Worm (Caenorhabditis elegans) whole organism, early embryonic: Measurements from ENCODE around the gene taf-7.1.

ENCODE experiments used
- B0310.2 ChIP-seq: sonication (generic microtip); optimal IDR thresholded peaks from 2 replicates; lab custom pipeline; 2016; ENCODE audit warnings: mild to moderate bottlenecking, missing genetic modification characterization, missing compliant biosample characterization
- F13C5.2 ChIP-seq: sonication (generic microtip); optimal IDR thresholded peaks from 2 replicates; lab custom pipeline; 2017; ENCODE audit warnings: mild to moderate bottlenecking, missing genetic modification characterization, inconsistent platforms, missing compliant biosample characterization
- aly-1 ChIP-seq: sonication (generic microtip); optimal IDR thresholded peaks from 2 replicates; lab custom pipeline; 2016; ENCODE audit warnings: missing genetic modification characterization, missing compliant biosample characterization
- ama-1 ChIP-seq: fragments of 150-350 bp; optimal IDR thresholded peaks from 2 replicates; lab custom pipeline; 2014
- ceh-13 ChIP-seq: fragments of 200-800 bp; sonication (Bioruptor generic); optimal IDR thresholded peaks from 2 replicates; lab custom pipeline; 2018; ENCODE audit warnings: mild to moderate bottlenecking, missing genetic modification characterization, missing compliant biosample characterization
- ceh-36 ChIP-seq: sonication (generic microtip); optimal IDR thresholded peaks from 2 replicates; lab custom pipeline; 2016; ENCODE audit warnings: missing genetic modification characterization, inconsistent platforms, missing compliant biosample characterization
- ets-7 ChIP-seq: sonication (generic microtip); optimal IDR thresholded peaks from 2 replicates; lab custom pipeline; 2016; ENCODE audit warnings: missing genotype, missing genetic modification characterization, missing compliant biosample characterization
- flt-1 ChIP-seq: fragments of 200-800 bp; sonication (Bioruptor generic); IDR thresholded peaks from 2 replicates; pipeline ENCODE4 v1.3.6; 2022; ENCODE audit warnings: missing genetic modification characterization, missing compliant biosample characterization
- hmbx-1 ChIP-seq: sonication (generic microtip); optimal IDR thresholded peaks from 2 replicates; lab custom pipeline; 2016; ENCODE audit warnings: mild to moderate bottlenecking, missing genetic modification characterization, missing compliant biosample characterization
- hmg-4 ChIP-seq: fragments of 200-800 bp; sonication (Bioruptor generic); optimal IDR thresholded peaks from 2 replicates; lab custom pipeline; 2018; ENCODE audit warnings: mild to moderate bottlenecking, missing genetic modification characterization, missing compliant biosample characterization
- hnd-1 ChIP-seq: sonication (generic microtip); optimal IDR thresholded peaks from 2 replicates; lab custom pipeline; 2016; ENCODE audit warnings: missing genetic modification characterization, missing compliant biosample characterization
- pes-1 ChIP-seq: fragments of 200-800 bp; sonication (Bioruptor generic); IDR thresholded peaks from 2 replicates; pipeline ENCODE4 v1.3.6; 2022; ENCODE audit warnings: missing genetic modification reagents, missing genetic modification characterization, missing compliant biosample characterization
- scrt-1 ChIP-seq: fragments of 200-800 bp; sonication (Bioruptor generic); IDR thresholded peaks from 2 replicates; pipeline ENCODE4 v1.3.6; 2022; ENCODE audit warnings: missing genetic modification characterization, missing compliant biosample characterization
- sea-1 ChIP-seq: fragments of 200-800 bp; sonication (Bioruptor generic); conservative IDR thresholded peaks from 2 replicates; pipeline ENCODE4 v1.3.6; 2022; ENCODE audit warnings: missing genetic modification characterization, missing compliant biosample characterization
- tbx-11 ChIP-seq: fragments of 200-800 bp; sonication (Bioruptor generic); IDR thresholded peaks from 2 replicates; pipeline ENCODE4 v1.3.6; 2022; ENCODE audit warnings: missing genetic modification characterization, missing compliant biosample characterization
- tbx-37 ChIP-seq: fragments of 200-800 bp; sonication (Bioruptor generic); conservative IDR thresholded peaks from 2 replicates; pipeline ENCODE4 v1.3.6; 2022; ENCODE audit warnings: missing genetic modification reagents, missing genetic modification characterization, missing compliant biosample characterization
- tra-4 ChIP-seq: sonication (generic microtip); optimal IDR thresholded peaks from 2 replicates; lab custom pipeline; 2017; ENCODE audit warnings: missing genetic modification characterization, missing compliant biosample characterization

Gene taf-7.1

ce11 chrX:11870393-11870792 is 33.1 kb upstream of the taf-7.1 start:
- TF ChIP-seq ceh-36 (tag; lab: Kevin White, UChicago) (no peak), ets-7 (peak; percentile 60)

- TF ChIP-seq ceh-36 (tag; lab: Kevin White, UChicago): no peak
- TF ChIP-seq tbx-37 (GFP tag; lab: Robert Waterston, UW): no peak
- no peak for TF ChIP-seq tra-4 (tag; lab: Kevin White, UChicago)
- no peak for TF ChIP-seq flt-1 (GFP tag; lab: Robert Waterston, UW)
These were observed 32.0 kb upstream of the taf-7.1 start, which contains the start of gene dot-1.2 for ce11 chrX:11869260-11869659. TSS of gene dot-1.2 (minus strand) at chrX:11869360.

- no peak for TF ChIP-seq hnd-1 (tag; lab: Kevin White, UChicago)
- no peak for TF ChIP-seq tra-4 (tag; lab: Kevin White, UChicago)
- TF ChIP-seq ets-7: no peak
- no peak for TF ChIP-seq ceh-13 (GFP tag; lab: Kevin White, UChicago)
- no peak for TF ChIP-seq hmbx-1 (tag; lab: Kevin White, UChicago)
- no peak for TF ChIP-seq B0310.2 (tag; lab: Kevin White, UChicago)
- no peak for TF ChIP-seq flt-1 (GFP tag; lab: Robert Waterston, UW)
- TF ChIP-seq aly-1: no peak
- no peak for TF ChIP-seq sea-1
- TF ChIP-seq tbx-37 (GFP tag; lab: Robert Waterston, UW): no peak
- TF ChIP-seq pes-1 (GFP tag; lab: Robert Waterston, UW): no peak
- no peak for TF ChIP-seq ama-1 (lab: Kevin White, UChicago)
- no peak for TF ChIP-seq F13C5.2 (tag; lab: Kevin White, UChicago)
- no peak for TF ChIP-seq hmg-4 (GFP tag; lab: Kevin White, UChicago)
- no peak for TF ChIP-seq scrt-1 (GFP tag; lab: Robert Waterston, UW)
These were observed 27.8 kb upstream of the taf-7.1 start, which contains the start of gene F54F7.6 for ce11 chrX:11865083-11865482. TSS of gene F54F7.6 (plus strand) at chrX:11865383.

DNA sequence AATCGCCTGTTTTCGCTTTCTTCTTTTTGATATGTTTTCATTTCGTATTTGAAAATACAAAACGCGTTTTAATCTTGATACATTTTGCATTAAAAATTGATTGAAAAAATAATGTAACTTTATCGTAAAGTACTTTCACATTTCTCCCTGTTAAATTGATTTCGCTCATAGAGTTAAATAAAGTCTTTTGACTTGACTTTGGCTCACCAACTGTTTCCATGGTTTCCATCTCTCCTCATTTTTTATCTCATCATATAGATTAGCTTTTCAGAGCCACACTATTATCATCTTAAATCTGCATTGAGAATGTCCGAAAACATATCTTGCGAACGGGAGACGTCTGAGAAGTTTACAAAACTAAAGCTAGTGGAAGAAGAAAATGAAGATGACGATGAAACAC is 26.0 kb upstream of the taf-7.1 start, which contains the start of gene F54F7.10:
F54F7.10 (plus strand) TSS at position 301 of the 400 bp plus-strand sequence.
- TF ChIP-seq scrt-1 (GFP tag; lab: Robert Waterston, UW) (no peak), B0310.2 (tag; lab: Kevin White, UChicago) (no peak), ceh-13 (GFP tag; lab: Kevin White, UChicago) (no peak), hnd-1 (tag; lab: Kevin White, UChicago) (no peak), ceh-36 (tag; lab: Kevin White, UChicago) (no peak), tbx-37 (GFP tag; lab: Robert Waterston, UW) (no peak), tra-4 (tag; lab: Kevin White, UChicago) (no peak), tbx-11 (GFP tag; lab: Robert Waterston, UW) (no peak), hmbx-1 (tag; lab: Kevin White, UChicago) (no peak), pes-1 (GFP tag; lab: Robert Waterston, UW) (no peak), ama-1 (lab: Kevin White, UChicago) (no peak), ets-7 (no peak), F13C5.2 (tag; lab: Kevin White, UChicago) (no peak)

ce11 chrX:11857178-11857577 is 19.9 kb upstream of the taf-7.1 start, which contains the start of gene mes-1:
TSS of gene mes-1 (plus strand) at chrX:11857478.
- TF ChIP-seq B0310.2 (tag; lab: Kevin White, UChicago) (no peak), ama-1 (lab: Kevin White, UChicago) (no peak), sea-1 (no peak), hnd-1 (tag; lab: Kevin White, UChicago) (no peak), hmbx-1 (tag; lab: Kevin White, UChicago) (no peak), F13C5.2 (tag; lab: Kevin White, UChicago) (no peak), flt-1 (GFP tag; lab: Robert Waterston, UW) (no peak), tra-4 (tag; lab: Kevin White, UChicago) (no peak), ets-7 (no peak), scrt-1 (GFP tag; lab: Robert Waterston, UW) (no peak), tbx-11 (GFP tag; lab: Robert Waterston, UW) (no peak), ceh-13 (GFP tag; lab: Kevin White, UChicago) (no peak), aly-1 (no peak), hmg-4 (GFP tag; lab: Kevin White, UChicago) (no peak), pes-1 (GFP tag; lab: Robert Waterston, UW) (no peak), tbx-37 (GFP tag; lab: Robert Waterston, UW) (no peak), ceh-36 (tag; lab: Kevin White, UChicago) (no peak)

DNA sequence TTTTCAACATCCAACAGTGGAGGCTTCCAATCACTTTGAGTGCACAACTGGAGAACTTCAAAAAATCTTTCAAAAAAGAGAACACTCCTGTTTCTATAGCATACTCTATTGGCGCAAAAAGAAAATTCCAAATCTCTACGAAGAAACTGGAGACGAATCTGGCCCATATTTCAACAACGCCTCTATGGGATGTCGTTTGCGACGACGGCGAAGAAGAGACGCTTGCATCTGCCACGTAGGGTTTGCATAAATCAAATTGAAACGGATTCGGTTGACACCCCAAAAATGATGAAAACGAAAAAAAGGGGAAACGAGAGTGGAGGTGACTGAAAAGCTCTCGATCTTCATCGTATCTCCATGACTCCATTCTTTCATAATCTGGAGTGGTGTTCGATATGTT is 18.9 kb upstream of the taf-7.1 start:
- no peak for TF ChIP-seq ama-1 (lab: Kevin White, UChicago)
- no peak for TF ChIP-seq aly-1
- no peak for TF ChIP-seq hnd-1 (tag; lab: Kevin White, UChicago)
- no peak for TF ChIP-seq hmg-4 (GFP tag; lab: Kevin White, UChicago)
- no peak for TF ChIP-seq F13C5.2 (tag; lab: Kevin White, UChicago)
- TF ChIP-seq scrt-1 (GFP tag; lab: Robert Waterston, UW): no peak
- TF ChIP-seq ceh-36 (tag; lab: Kevin White, UChicago): no peak
- no peak for TF ChIP-seq tbx-11 (GFP tag; lab: Robert Waterston, UW)
- TF ChIP-seq hmbx-1 (tag; lab: Kevin White, UChicago): no peak
- TF ChIP-seq B0310.2 (tag; lab: Kevin White, UChicago): no peak
- TF ChIP-seq ets-7: no peak
- no peak for TF ChIP-seq ceh-13 (GFP tag; lab: Kevin White, UChicago)
- no peak for TF ChIP-seq pes-1 (GFP tag; lab: Robert Waterston, UW)
- no peak for TF ChIP-seq sea-1
- TF ChIP-seq tra-4 (tag; lab: Kevin White, UChicago): no peak

DNA sequence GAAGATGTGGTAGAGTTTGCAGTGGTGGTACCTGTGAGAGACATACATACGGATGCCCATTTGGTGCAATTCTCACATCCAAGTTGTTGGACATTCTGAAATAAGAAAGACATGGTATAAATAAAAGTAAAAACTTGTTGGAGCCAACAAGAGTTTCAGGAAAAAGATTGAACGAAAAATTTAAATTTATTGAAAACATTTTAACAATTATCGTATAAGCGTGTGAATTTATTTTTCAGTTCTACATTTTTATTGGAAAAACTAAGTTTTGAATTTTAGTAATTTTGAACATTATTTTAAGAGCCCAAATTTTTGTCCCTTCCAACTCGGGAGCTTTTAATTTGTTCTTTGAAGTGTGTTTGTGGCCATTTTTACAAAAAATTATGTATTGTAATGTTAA is 17.6 kb upstream of the taf-7.1 start, which contains the start of gene F54F7.8:
F54F7.8 (minus strand) TSS at position 101 of the 400 bp plus-strand sequence.
- TF ChIP-seq F13C5.2 (tag; lab: Kevin White, UChicago): no peak
- TF ChIP-seq tra-4 (tag; lab: Kevin White, UChicago): no peak
- no peak for TF ChIP-seq ceh-36 (tag; lab: Kevin White, UChicago)
- no peak for TF ChIP-seq ets-7
- TF ChIP-seq ceh-13 (GFP tag; lab: Kevin White, UChicago): no peak
- TF ChIP-seq ama-1 (lab: Kevin White, UChicago): no peak
- TF ChIP-seq sea-1: no peak
- no peak for TF ChIP-seq pes-1 (GFP tag; lab: Robert Waterston, UW)
- no peak for TF ChIP-seq flt-1 (GFP tag; lab: Robert Waterston, UW)
- TF ChIP-seq aly-1: no peak
- TF ChIP-seq hmbx-1 (tag; lab: Kevin White, UChicago): no peak
- no peak for TF ChIP-seq B0310.2 (tag; lab: Kevin White, UChicago)
- TF ChIP-seq scrt-1 (GFP tag; lab: Robert Waterston, UW): no peak
